Worm (Caenorhabditis elegans): ENCODE data around the gene hyl-1.

DNA sequence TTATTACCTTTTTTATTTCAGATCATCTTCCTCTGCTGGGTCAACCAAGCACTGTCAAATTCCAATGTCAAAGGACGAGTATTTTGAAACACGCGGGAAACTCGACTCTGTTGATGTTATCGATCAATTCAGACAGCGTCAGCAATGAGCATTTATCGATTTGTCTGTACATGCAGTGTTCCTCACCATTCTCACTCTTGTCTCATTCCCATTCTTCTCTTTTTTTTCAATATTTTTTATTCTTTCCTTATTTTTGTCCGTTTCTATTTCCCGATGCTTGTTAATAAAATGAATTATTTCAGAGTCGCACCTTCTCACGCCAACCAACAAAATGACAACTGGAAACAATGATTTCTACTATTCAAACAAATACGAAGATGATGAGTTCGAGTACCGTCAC lies 25.3 kb upstream of the hyl-1 start, which contains the start of gene cks-1:
- no peak for TF ChIP-seq elt-3 (tag; optimal IDR thresholded peaks at IDR 0.05)
- no peak for TF ChIP-seq sptf-1 (tag; optimal IDR thresholded peaks at IDR 0.05)
